Fruit fly (Drosophila melanogaster) whole organism, embryonic: Measurements from ENCODE around the gene CG14655.

ENCODE experiments used
- Aef1 ChIP-seq: fragments of 200-800 bp; sonication (Bioruptor generic); IDR thresholded peaks from 3 replicates; pipeline ENCODE4 v1.3.6; 2022; ENCODE audit warnings: missing biosample characterization, missing genetic modification characterization
- Bdp1 ChIP-seq: fragments of 200-800 bp; sonication (Bioruptor generic); optimal IDR thresholded peaks from 3 replicates; lab custom pipeline; 2016; ENCODE audit warnings: missing biosample characterization, missing genetic modification characterization
- Bgb ChIP-seq: fragments of 200-800 bp; sonication (Bioruptor generic); IDR thresholded peaks from 2 replicates; pipeline ENCODE4 v1.3.6; 2022; ENCODE audit warnings: missing biosample characterization, missing genetic modification characterization; ENCODE audit not compliant: partially characterized antibody
- CG10147 ChIP-seq: fragments of 200-800 bp; sonication (Bioruptor generic); optimal IDR thresholded peaks from 2 replicates; lab custom pipeline; 2019; ENCODE audit warnings: missing biosample characterization, mild to moderate bottlenecking, missing genetic modification characterization, moderate library complexity
- CG10462 ChIP-seq: fragments of 200-800 bp; sonication (Bioruptor generic); optimal IDR thresholded peaks from 2 replicates; lab custom pipeline; 2016; ENCODE audit warnings: missing biosample characterization, missing genetic modification characterization
- CG10654 ChIP-seq: fragments of 200-800 bp; sonication (Bioruptor generic); optimal IDR thresholded peaks from 2 replicates; lab custom pipeline; 2016; ENCODE audit warnings: missing biosample characterization, missing genetic modification characterization
- CG12299 ChIP-seq: fragments of 200-800 bp; sonication (Bioruptor generic); optimal IDR thresholded peaks from 2 replicates; lab custom pipeline; 2018; ENCODE audit warnings: missing biosample characterization, mild to moderate bottlenecking, missing genetic modification characterization
- CG14050 ChIP-seq: fragments of 200-800 bp; sonication (Bioruptor generic); IDR thresholded peaks from 3 replicates; pipeline ENCODE4 v1.3.6; 2022; ENCODE audit warnings: missing biosample characterization, missing genetic modification characterization
- CG14441 ChIP-seq: fragments of 200-800 bp; sonication (Bioruptor generic); IDR thresholded peaks from 2 replicates; pipeline ENCODE4 v1.3.6; 2022; ENCODE audit warnings: missing biosample characterization, missing genetic modification characterization
- CG1529 ChIP-seq: fragments of 200-800 bp; sonication (Bioruptor generic); optimal IDR thresholded peaks from 3 replicates; lab custom pipeline; 2018; ENCODE audit warnings: missing biosample characterization, missing genetic modification characterization
- CG16813 ChIP-seq: fragments of 200-800 bp; sonication (Bioruptor generic); IDR thresholded peaks from 3 replicates; pipeline ENCODE4 v1.3.6; 2022; ENCODE audit warnings: missing biosample characterization, missing genetic modification characterization; ENCODE audit not compliant: partially characterized antibody
- CG17186 ChIP-seq: fragments of 200-800 bp; sonication (Bioruptor generic); optimal IDR thresholded peaks from 3 replicates; lab custom pipeline; 2017; ENCODE audit warnings: missing biosample characterization, missing genetic modification reagents, missing genetic modification characterization
- CG2889 ChIP-seq: fragments of 200-800 bp; sonication (Bioruptor generic); IDR thresholded peaks from 3 replicates; pipeline ENCODE4 v1.3.6; 2022; ENCODE audit warnings: missing biosample characterization, missing genetic modification characterization
- CG33213 ChIP-seq: fragments of 200-800 bp; sonication (Bioruptor generic); optimal IDR thresholded peaks from 3 replicates; lab custom pipeline; 2016; ENCODE audit warnings: missing biosample characterization, missing genetic modification characterization
- CG4730 ChIP-seq: fragments of 200-800 bp; sonication (Bioruptor generic); IDR thresholded peaks from 2 replicates; pipeline ENCODE4 v1.3.6; 2022; ENCODE audit warnings: missing biosample characterization, missing genetic modification characterization
- CG6683 ChIP-seq: fragments of 200-800 bp; sonication (Bioruptor generic); optimal IDR thresholded peaks from 2 replicates; lab custom pipeline; 2017; ENCODE audit warnings: missing biosample characterization, mild to moderate bottlenecking, missing genetic modification characterization, missing genetic modification reagents
- CG8359 ChIP-seq: fragments of 200-800 bp; sonication (Bioruptor generic); optimal IDR thresholded peaks from 2 replicates; lab custom pipeline; 2017; ENCODE audit warnings: missing biosample characterization, mild to moderate bottlenecking, missing genetic modification characterization, borderline replicate concordance
- Camta ChIP-seq: fragments of 200-800 bp; sonication (Bioruptor generic); optimal IDR thresholded peaks from 2 replicates; lab custom pipeline; 2016; ENCODE audit warnings: missing biosample characterization, missing genetic modification characterization
- CoRest ChIP-seq: fragments of 200-800 bp; sonication (Bioruptor generic); optimal IDR thresholded peaks from 3 replicates; lab custom pipeline; 2018; ENCODE audit warnings: missing biosample characterization, mild to moderate bottlenecking, missing genetic modification characterization, moderate library complexity
- D ChIP-seq, 2 experiments: fragments of 200-800 bp in 1 of 2; fragments of >200 bp in 1 of 2; sonication (Bioruptor generic) in 1 of 2; optimal IDR thresholded peaks; 2 replicates in 1 of 2; 3 replicates in 1 of 2; lab custom pipeline; 2017; ENCODE audit warnings: mild to moderate bottlenecking in 1 of 2, missing biosample characterization in 1 of 2, missing genetic modification characterization in 1 of 2, missing genetic modification reagents in 1 of 2
- H15 ChIP-seq: fragments of 200-800 bp; sonication (Bioruptor generic); IDR thresholded peaks from 3 replicates; pipeline ENCODE4 v1.3.6; 2022; ENCODE audit warnings: missing biosample characterization, missing genetic modification characterization
- HmgD ChIP-seq: fragments of 200-800 bp; sonication (Bioruptor generic); optimal IDR thresholded peaks from 3 replicates; lab custom pipeline; 2016; ENCODE audit warnings: missing biosample characterization, missing genetic modification characterization
- Hr39 ChIP-seq: fragments of >200 bp; optimal IDR thresholded peaks from 2 replicates; lab custom pipeline; 2017
- NfI ChIP-seq: fragments of 200-800 bp; sonication (Bioruptor generic); optimal IDR thresholded peaks from 3 replicates; lab custom pipeline; 2018; ENCODE audit warnings: missing biosample characterization, mild to moderate bottlenecking, missing genetic modification characterization, moderate library complexity
- Spps ChIP-seq: fragments of 200-800 bp; sonication (Bioruptor generic); optimal IDR thresholded peaks from 2 replicates; lab custom pipeline; 2018; ENCODE audit warnings: missing biosample characterization, mild to moderate bottlenecking, missing genetic modification characterization
- Stat92E ChIP-seq, 3 experiments: fragments of >200 bp in 2 of 3; fragments of 200-800 bp in 1 of 3; sonication (Bioruptor generic) in 1 of 3; optimal IDR thresholded peaks; 2 replicates each; lab custom pipeline; 2017 to 2019; ENCODE audit warnings: missing biosample characterization in 3 of 3, missing genetic modification characterization in 3 of 3, mild to moderate bottlenecking in 1 of 3, moderate library complexity in 1 of 3
- Xbp1 ChIP-seq: fragments of 200-800 bp; sonication (Bioruptor generic); optimal IDR thresholded peaks from 3 replicates; lab custom pipeline; 2016; ENCODE audit warnings: missing biosample characterization, mild to moderate bottlenecking, missing genetic modification characterization
- br ChIP-seq: fragments of >200 bp; optimal IDR thresholded peaks from 2 replicates; lab custom pipeline; 2017
- caup ChIP-seq: fragments of 200-800 bp; sonication (Bioruptor generic); optimal IDR thresholded peaks from 3 replicates; lab custom pipeline; 2017; ENCODE audit warnings: missing biosample characterization, mild to moderate bottlenecking, missing genetic modification characterization, moderate library complexity; ENCODE audit not compliant: severe bottlenecking
- chinmo ChIP-seq: fragments of 200-800 bp; sonication (Bioruptor generic); IDR thresholded peaks from 4 replicates; pipeline ENCODE4 v1.3.6; 2022; ENCODE audit warnings: missing biosample characterization, missing genetic modification characterization; ENCODE audit not compliant: partially characterized antibody
- crp ChIP-seq, 2 experiments: fragments of 200-800 bp; sonication (Bioruptor generic); optimal IDR thresholded peaks; 2 replicates in 1 of 2; 3 replicates in 1 of 2; lab custom pipeline; 2017; ENCODE audit warnings: missing biosample characterization in 2 of 2, missing genetic modification characterization in 2 of 2, mild to moderate bottlenecking in 1 of 2, moderate library complexity in 1 of 2
- dan ChIP-seq: fragments of 200-800 bp; sonication (Bioruptor generic); IDR thresholded peaks from 2 replicates; pipeline ENCODE4 v1.3.6; 2022; ENCODE audit warnings: missing biosample characterization, missing genetic modification characterization
- dimm ChIP-seq: fragments of 200-800 bp; sonication (Bioruptor generic); IDR thresholded peaks from 2 replicates; pipeline ENCODE4 v1.3.6; 2022; ENCODE audit warnings: missing biosample characterization, missing genetic modification characterization
- dpn ChIP-seq, 2 experiments: fragments of 200-800 bp; sonication (Bioruptor generic); optimal IDR thresholded peaks; 3 replicates each; lab custom pipeline; 2016; ENCODE audit warnings: missing biosample characterization in 2 of 2, missing genetic modification characterization in 2 of 2
- dysf ChIP-seq: fragments of 200-800 bp; sonication (Bioruptor generic); IDR thresholded peaks from 3 replicates; pipeline ENCODE4 v1.3.6; 2022; ENCODE audit warnings: missing biosample characterization, missing genetic modification characterization
- exex ChIP-seq: fragments of 200-800 bp; sonication (Bioruptor generic); optimal IDR thresholded peaks from 4 replicates; lab custom pipeline; 2018; ENCODE audit warnings: missing biosample characterization, mild to moderate bottlenecking, missing genetic modification characterization, moderate library complexity
- gcm ChIP-seq: fragments of 200-800 bp; sonication (Bioruptor generic); optimal IDR thresholded peaks from 2 replicates; lab custom pipeline; 2019; ENCODE audit warnings: missing biosample characterization, mild to moderate bottlenecking, missing genetic modification characterization, moderate library complexity
- grau ChIP-seq: fragments of 200-800 bp; optimal IDR thresholded peaks from 3 replicates; lab custom pipeline; 2019; ENCODE audit warnings: missing biosample characterization, mild to moderate bottlenecking, missing genetic modification characterization, moderate library complexity
- inv ChIP-seq: fragments of 200-800 bp; sonication (Bioruptor generic); IDR thresholded peaks from 2 replicates; pipeline ENCODE4 v1.3.6; 2022; ENCODE audit warnings: missing biosample characterization, missing genetic modification characterization; ENCODE audit not compliant: partially characterized antibody
- kay ChIP-seq: fragments of 200-800 bp; sonication (Bioruptor generic); optimal IDR thresholded peaks from 2 replicates; lab custom pipeline; 2016; ENCODE audit warnings: missing biosample characterization, missing genetic modification characterization
- klu ChIP-seq: fragments of 200-800 bp; sonication (Bioruptor generic); IDR thresholded peaks from 2 replicates; pipeline ENCODE4 v1.3.6; 2022; ENCODE audit warnings: missing biosample characterization, missing genetic modification characterization
- nerfin-2 ChIP-seq: fragments of 200-800 bp; sonication (Bioruptor generic); IDR thresholded peaks from 2 replicates; pipeline ENCODE4 v1.3.6; 2022; ENCODE audit warnings: missing biosample characterization, missing genetic modification characterization; ENCODE audit not compliant: partially characterized antibody
- pum ChIP-seq: fragments of 200-800 bp; sonication (Bioruptor generic); optimal IDR thresholded peaks from 2 replicates; lab custom pipeline; 2016; ENCODE audit warnings: missing biosample characterization, missing genetic modification characterization
- seq ChIP-seq: fragments of 200-800 bp; sonication (Bioruptor generic); IDR thresholded peaks from 2 replicates; pipeline ENCODE4 v1.3.6; 2022; ENCODE audit warnings: missing biosample characterization, missing genetic modification characterization
- slp2 ChIP-seq: fragments of 200-800 bp; sonication (Bioruptor generic); optimal IDR thresholded peaks from 2 replicates; lab custom pipeline; 2016; ENCODE audit warnings: missing biosample characterization, missing genetic modification characterization
- so ChIP-seq: fragments of 200-800 bp; sonication (Bioruptor generic); IDR thresholded peaks from 3 replicates; pipeline ENCODE4 v1.3.6; 2022; ENCODE audit warnings: missing biosample characterization, missing genetic modification characterization
- sqz ChIP-seq: fragments of 200-800 bp; sonication (Bioruptor generic); optimal IDR thresholded peaks from 3 replicates; lab custom pipeline; 2018; ENCODE audit warnings: missing biosample characterization, mild to moderate bottlenecking, missing genetic modification characterization
- ttk ChIP-seq: fragments of 200-800 bp; sonication (Bioruptor generic); IDR thresholded peaks from 2 replicates; pipeline ENCODE4 v2.1.2; 2022; ENCODE audit warnings: missing biosample characterization, missing genetic modification characterization
- yki ChIP-seq: fragments of >200 bp; optimal IDR thresholded peaks from 3 replicates; lab custom pipeline; 2018
- zen2 ChIP-seq: fragments of 200-800 bp; sonication (Bioruptor generic); IDR thresholded peaks from 3 replicates; pipeline ENCODE4 v1.3.6; 2022; ENCODE audit warnings: missing biosample characterization, missing genetic modification characterization; ENCODE audit not compliant: partially characterized antibody

The CG14655 gene

DNA sequence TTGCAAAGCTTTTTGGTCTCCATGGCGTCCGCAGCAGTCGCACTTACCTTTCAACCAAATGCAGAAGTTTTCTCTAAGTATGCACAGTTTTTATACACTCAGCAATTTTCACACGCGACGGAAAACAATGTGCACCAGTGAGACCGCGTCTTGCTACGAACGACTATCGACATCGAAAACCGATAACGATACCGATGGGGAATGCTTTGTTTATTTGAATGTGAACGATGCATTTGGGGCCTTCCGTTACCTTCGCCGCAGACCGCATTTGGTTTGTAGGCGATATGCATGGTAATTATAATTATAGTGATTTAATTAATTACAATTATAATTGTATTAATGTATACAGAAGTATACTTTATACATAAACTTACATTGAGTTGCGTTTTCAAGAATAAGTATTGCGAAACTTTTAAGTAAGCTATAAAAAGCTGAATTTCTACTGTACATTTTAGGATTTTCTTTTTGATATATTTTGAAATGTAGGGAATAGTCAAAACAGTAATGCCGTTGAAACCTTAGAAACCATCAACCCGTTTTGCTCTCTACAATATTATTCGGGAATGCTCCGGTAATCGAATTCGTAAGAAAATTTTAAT, 31.9 kb upstream of the CG14655 start, which contains the start of the genes Hus1-like and ctrip (continued):
- TF ChIP-seq CG16813 (GFP tag; lab: Robert Waterston, UW): peak; percentile 57; the same call in 2 of the 3 replicates
- no peak for TF ChIP-seq exex (tag; lab: Kevin White, UChicago)
- TF ChIP-seq Bgb: peak; percentile 56
- no peak for TF ChIP-seq ttk (GFP tag; lab: Robert Waterston, UW)
- no peak for TF ChIP-seq seq (GFP tag; lab: Robert Waterston, UW)
- no peak for TF ChIP-seq CG17186
- no peak for TF ChIP-seq HmgD (GFP tag; lab: Kevin White, UChicago)
- no peak for TF ChIP-seq gcm
- TF ChIP-seq H15 (GFP tag; lab: Robert Waterston, UW): no peak
- peak; percentile 51 for TF ChIP-seq nerfin-2
- no peak for TF ChIP-seq CoRest (tag; lab: Kevin White, UChicago)
- no peak for TF ChIP-seq CG10462 (GFP tag; lab: Kevin White, UChicago)
- no peak for TF ChIP-seq CG10654 (GFP tag; lab: Kevin White, UChicago)
- TF ChIP-seq chinmo (GFP tag; lab: Robert Waterston, UW): 0 out of 4 replicates have a peak, but pooled peaks have one; percentile 66
- no peak for TF ChIP-seq CG10147 (GFP tag; lab: Kevin White, UChicago)
- peak; percentile 0 for TF ChIP-seq CG12299 (tag; lab: Kevin White, UChicago)
- no peak for TF ChIP-seq Camta (GFP tag; lab: Kevin White, UChicago)
- peak; percentile 49 for TF ChIP-seq Xbp1 (GFP tag; lab: Kevin White, UChicago)
- TF ChIP-seq D (optimal IDR thresholded peaks at IDR 0.05; lab: Kevin White, UChicago): no peak
- TF ChIP-seq D (GFP tag; optimal IDR thresholded peaks at IDR 0.05; lab: Kevin White, UChicago): no peak
- TF ChIP-seq CG8359 (GFP tag; lab: Kevin White, UChicago): no peak
- TF ChIP-seq sqz (GFP tag; lab: Kevin White, UChicago): no peak
- no peak for TF ChIP-seq yki (lab: Kevin White, UChicago)
- no peak for TF ChIP-seq caup (GFP tag; lab: Kevin White, UChicago)
- TF ChIP-seq Stat92E (GFP tag; optimal IDR thresholded peaks at IDR 0.05; lab: Kevin White, UChicago): peak in 1 of 3 experiments; percentile 24
- no peak for TF ChIP-seq pum (GFP tag; lab: Kevin White, UChicago)
- TF ChIP-seq CG6683 (GFP tag; lab: Kevin White, UChicago): no peak
- TF ChIP-seq slp2: no peak
- no peak for TF ChIP-seq dan (GFP tag; lab: Robert Waterston, UW)
- no peak for TF ChIP-seq CG2889 (GFP tag; lab: Robert Waterston, UW)
- TF ChIP-seq NfI (GFP tag; lab: Kevin White, UChicago): no peak
- no peak for TF ChIP-seq crp (GFP tag; optimal IDR thresholded peaks at IDR 0.05; lab: Kevin White, UChicago)
- no peak for TF ChIP-seq CG14050 (GFP tag; lab: Robert Waterston, UW)
- peak; percentile 37; the same call in 1 of the 2 replicates for TF ChIP-seq inv (GFP tag; lab: Robert Waterston, UW)
- no peak for TF ChIP-seq klu (GFP tag; lab: Robert Waterston, UW)
- no peak for TF ChIP-seq CG1529
- no peak for TF ChIP-seq grau
- no peak for TF ChIP-seq Bdp1
- TF ChIP-seq CG14441 (GFP tag; lab: Robert Waterston, UW): 0 out of 2 replicates have a peak, but pooled peaks have one; percentile 5
- TF ChIP-seq dysf: peak; percentile 32; the same call in 1 of the 3 replicates
- TF ChIP-seq zen2 (GFP tag; lab: Robert Waterston, UW): no peak
- no peak for TF ChIP-seq so (GFP tag; lab: Robert Waterston, UW)
- TF ChIP-seq kay (GFP tag; lab: Kevin White, UChicago): no peak
- no peak for TF ChIP-seq br (lab: Kevin White, UChicago)
- TF ChIP-seq Spps: no peak
- TF ChIP-seq dpn (GFP tag; optimal IDR thresholded peaks at IDR 0.05; lab: Kevin White, UChicago): no peak
- no peak for TF ChIP-seq CG33213 (GFP tag; lab: Kevin White, UChicago)
- TF ChIP-seq dimm (GFP tag; lab: Robert Waterston, UW): no peak
- TF ChIP-seq Hr39 (lab: Kevin White, UChicago): no peak
- no peak for TF ChIP-seq CG4730 (GFP tag; lab: Robert Waterston, UW)
- 0 out of 3 replicates have a peak, but pooled peaks have one; percentile 21 for TF ChIP-seq Aef1
